Worm (Caenorhabditis elegans): ENCODE data around the gene smc-3.

DNA sequence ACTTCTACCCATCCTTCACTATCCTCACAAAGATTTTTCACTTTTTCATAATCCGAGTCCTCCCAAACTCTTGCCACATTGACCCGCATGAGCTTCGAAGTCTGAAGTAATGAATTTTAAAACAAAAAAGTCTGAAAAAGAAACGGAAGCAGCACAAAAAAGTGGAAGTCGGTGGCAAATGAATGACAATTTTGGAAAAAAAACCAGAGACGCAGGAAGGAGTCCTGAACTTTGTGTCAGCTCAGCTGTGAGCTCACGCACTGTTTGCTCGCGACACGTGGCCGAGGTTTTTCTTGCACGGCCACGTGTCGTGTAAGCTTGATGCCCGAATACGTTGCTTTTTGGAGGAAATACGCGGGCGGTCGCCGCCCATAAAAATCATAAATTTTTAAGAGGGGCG is 55.7 kb downstream of the smc-3 start, which contains the start of gene T28D6.7:
- no peak for TF ChIP-seq nhr-237 (tag; optimal IDR thresholded peaks at IDR 0.05)
- TF ChIP-seq ces-1 (GFP tag; optimal IDR thresholded peaks at IDR 0.05), result no peak
- no peak for TF ChIP-seq nhr-76 (tag; optimal IDR thresholded peaks at IDR 0.05)
- no peak for TF ChIP-seq lin-13 (tag; optimal IDR thresholded peaks at IDR 0.05)
- no peak for TF ChIP-seq unc-62 (GFP tag; optimal IDR thresholded peaks at IDR 0.05)
- no peak for TF ChIP-seq flh-1 (GFP tag; optimal IDR thresholded peaks at IDR 0.05)
- no peak for TF ChIP-seq unc-39 (tag; optimal IDR thresholded peaks at IDR 0.05)
- no peak for TF ChIP-seq pha-4 (tag; optimal IDR thresholded peaks at IDR 0.05)
- TF ChIP-seq lin-32 (GFP tag; optimal IDR thresholded peaks at IDR 0.05), result no peak
- TF ChIP-seq ztf-11 (tag; optimal IDR thresholded peaks at IDR 0.05), result no peak
- no peak for TF ChIP-seq nhr-12 (tag; optimal IDR thresholded peaks at IDR 0.05)
- TF ChIP-seq bed-3 (GFP tag; optimal IDR thresholded peaks at IDR 0.05), result no peak
- TF ChIP-seq lsy-2 (tag; optimal IDR thresholded peaks at IDR 0.05), result no peak

All from whole organism, mixed stage, embryonic.